Fruit fly (Drosophila melanogaster) whole organism, embryonic: ENCODE data around the gene CG7065.

Experiments
- Aef1 ChIP-seq: fragments of 200-800 bp; sonication (Bioruptor generic); IDR thresholded peaks from 3 replicates; pipeline ENCODE4 v1.3.6; 2022; ENCODE audit warnings: missing biosample characterization, missing genetic modification characterization
- Bgb ChIP-seq: fragments of 200-800 bp; sonication (Bioruptor generic); IDR thresholded peaks from 2 replicates; pipeline ENCODE4 v1.3.6; 2022; ENCODE audit warnings: missing biosample characterization, missing genetic modification characterization; ENCODE audit not compliant: partially characterized antibody
- CG11247 ChIP-seq: fragments of 200-800 bp; sonication (Bioruptor generic); IDR thresholded peaks from 2 replicates; pipeline ENCODE4 v1.3.6; 2022; ENCODE audit warnings: missing biosample characterization, missing genetic modification characterization
- CG14710 ChIP-seq: fragments of 200-800 bp; sonication (Bioruptor generic); optimal IDR thresholded peaks from 3 replicates; lab custom pipeline; 2019; ENCODE audit warnings: missing biosample characterization, mild to moderate bottlenecking, missing genetic modification characterization, moderate library complexity
- CG1647 ChIP-seq: fragments of 200-800 bp; sonication (Bioruptor generic); optimal IDR thresholded peaks from 3 replicates; lab custom pipeline; 2016; ENCODE audit warnings: missing biosample characterization, missing genetic modification characterization
- CG16813 ChIP-seq: fragments of 200-800 bp; sonication (Bioruptor generic); IDR thresholded peaks from 3 replicates; pipeline ENCODE4 v1.3.6; 2022; ENCODE audit warnings: missing biosample characterization, missing genetic modification characterization; ENCODE audit not compliant: partially characterized antibody
- CG16863 ChIP-seq: fragments of 200-800 bp; sonication (Bioruptor generic); optimal IDR thresholded peaks from 3 replicates; lab custom pipeline; 2016; ENCODE audit warnings: missing biosample characterization, missing genetic modification characterization
- CG17186 ChIP-seq: fragments of 200-800 bp; sonication (Bioruptor generic); optimal IDR thresholded peaks from 3 replicates; lab custom pipeline; 2017; ENCODE audit warnings: missing biosample characterization, missing genetic modification reagents, missing genetic modification characterization
- CG2889 ChIP-seq: fragments of 200-800 bp; sonication (Bioruptor generic); IDR thresholded peaks from 3 replicates; pipeline ENCODE4 v1.3.6; 2022; ENCODE audit warnings: missing biosample characterization, missing genetic modification characterization
- CG32767 ChIP-seq: fragments of 200-800 bp; sonication (Bioruptor generic); IDR thresholded peaks from 2 replicates; pipeline ENCODE4 v1.3.6; 2022; ENCODE audit warnings: missing biosample characterization, missing genetic modification characterization
- CG33557 ChIP-seq: fragments of 200-800 bp; sonication (Bioruptor generic); optimal IDR thresholded peaks from 2 replicates; lab custom pipeline; 2019; ENCODE audit warnings: missing biosample characterization, mild to moderate bottlenecking, missing genetic modification characterization, moderate library complexity
- CG4328 ChIP-seq: fragments of 200-800 bp; sonication (Bioruptor generic); optimal IDR thresholded peaks from 3 replicates; lab custom pipeline; 2017; ENCODE audit warnings: missing biosample characterization, missing genetic modification reagents, missing genetic modification characterization
- CG5245 ChIP-seq: fragments of 200-800 bp; sonication (Bioruptor generic); optimal IDR thresholded peaks from 3 replicates; lab custom pipeline; 2016; ENCODE audit warnings: missing biosample characterization, missing genetic modification characterization
- CG6175 ChIP-seq: fragments of 200-800 bp; sonication (Bioruptor generic); IDR thresholded peaks from 3 replicates; pipeline ENCODE4 v1.3.6; 2022; ENCODE audit warnings: missing biosample characterization, missing genetic modification characterization
- CG6272 ChIP-seq: fragments of 200-800 bp; sonication (Bioruptor generic); IDR thresholded peaks from 2 replicates; pipeline ENCODE4 v1.3.6; 2022; ENCODE audit warnings: missing biosample characterization, missing genetic modification characterization
- CG7357 ChIP-seq: fragments of 200-800 bp; sonication (Bioruptor generic); IDR thresholded peaks from 3 replicates; pipeline ENCODE4 v1.3.6; 2022; ENCODE audit warnings: missing biosample characterization, missing genetic modification characterization
- CG7786 ChIP-seq: fragments of 200-800 bp; sonication (Bioruptor generic); optimal IDR thresholded peaks from 2 replicates; lab custom pipeline; 2016; ENCODE audit warnings: missing biosample characterization, missing genetic modification characterization
- CG8359 ChIP-seq: fragments of 200-800 bp; sonication (Bioruptor generic); optimal IDR thresholded peaks from 2 replicates; lab custom pipeline; 2017; ENCODE audit warnings: missing biosample characterization, mild to moderate bottlenecking, missing genetic modification characterization, borderline replicate concordance
- CG9215 ChIP-seq: fragments of 200-800 bp; sonication (Bioruptor generic); IDR thresholded peaks from 2 replicates; pipeline ENCODE4 v1.3.6; 2022; ENCODE audit warnings: missing biosample characterization, missing genetic modification characterization
- CG9727 ChIP-seq: fragments of 200-800 bp; sonication (Bioruptor generic); optimal IDR thresholded peaks from 3 replicates; lab custom pipeline; 2017; ENCODE audit warnings: missing biosample characterization, mild to moderate bottlenecking, missing genetic modification characterization
- Camta ChIP-seq: fragments of 200-800 bp; sonication (Bioruptor generic); optimal IDR thresholded peaks from 2 replicates; lab custom pipeline; 2016; ENCODE audit warnings: missing biosample characterization, missing genetic modification characterization
- Chrac-16 ChIP-seq: fragments of 200-800 bp; sonication (Bioruptor generic); optimal IDR thresholded peaks from 3 replicates; lab custom pipeline; 2016; ENCODE audit warnings: missing biosample characterization, missing genetic modification characterization
- CoRest ChIP-seq: fragments of 200-800 bp; sonication (Bioruptor generic); optimal IDR thresholded peaks from 3 replicates; lab custom pipeline; 2018; ENCODE audit warnings: missing biosample characterization, mild to moderate bottlenecking, missing genetic modification characterization, moderate library complexity
- Dip2 ChIP-seq: fragments of 200-800 bp; sonication (Bioruptor generic); IDR thresholded peaks from 2 replicates; pipeline ENCODE4 v1.3.6; 2022; ENCODE audit warnings: missing biosample characterization, missing genetic modification characterization
- Drgx ChIP-seq: fragments of 200-800 bp; sonication (Bioruptor generic); IDR thresholded peaks from 2 replicates; pipeline ENCODE4 v1.3.6; 2022; ENCODE audit warnings: missing biosample characterization, missing genetic modification characterization
- Hr39 ChIP-seq: fragments of >200 bp; optimal IDR thresholded peaks from 2 replicates; lab custom pipeline; 2017
- Lhr ChIP-seq: fragments of 200-800 bp; sonication (Bioruptor generic); optimal IDR thresholded peaks from 3 replicates; lab custom pipeline; 2017; ENCODE audit warnings: mild to moderate bottlenecking, missing biosample characterization, missing genetic modification reagents, missing genetic modification characterization
- MESR4 ChIP-seq: fragments of 200-800 bp; sonication (Bioruptor generic); optimal IDR thresholded peaks from 2 replicates; lab custom pipeline; 2018; ENCODE audit warnings: missing biosample characterization, mild to moderate bottlenecking, missing genetic modification characterization, moderate library complexity
- NC2α ChIP-seq: fragments of 200-800 bp; sonication (Bioruptor generic); optimal IDR thresholded peaks from 2 replicates; lab custom pipeline; 2016; ENCODE audit warnings: missing biosample characterization, missing genetic modification characterization
- NfI ChIP-seq: fragments of 200-800 bp; sonication (Bioruptor generic); optimal IDR thresholded peaks from 3 replicates; lab custom pipeline; 2018; ENCODE audit warnings: missing biosample characterization, mild to moderate bottlenecking, missing genetic modification characterization, moderate library complexity
- Optix ChIP-seq: fragments of 200-800 bp; sonication (Bioruptor generic); IDR thresholded peaks from 3 replicates; pipeline ENCODE4 v1.3.6; 2022; ENCODE audit warnings: missing biosample characterization, missing genetic modification characterization
- Poxn ChIP-seq: fragments of 200-800 bp; sonication (Bioruptor generic); IDR thresholded peaks from 2 replicates; pipeline ENCODE4 v1.3.6; 2022; ENCODE audit warnings: missing biosample characterization, missing genetic modification characterization
- Sin3A ChIP-seq: fragments of >200 bp; optimal IDR thresholded peaks from 2 replicates; lab custom pipeline; 2018
- ab ChIP-seq: fragments of 200-800 bp; sonication (Bioruptor generic); optimal IDR thresholded peaks from 2 replicates; lab custom pipeline; 2016; ENCODE audit warnings: missing biosample characterization, missing genetic modification characterization
- abd-A ChIP-seq: fragments of 200-800 bp; sonication (Bioruptor generic); optimal IDR thresholded peaks from 3 replicates; lab custom pipeline; 2019; ENCODE audit warnings: missing biosample characterization, mild to moderate bottlenecking, missing genetic modification characterization, moderate library complexity
- aop ChIP-seq: fragments of 200-800 bp; sonication (Bioruptor generic); IDR thresholded peaks from 2 replicates; pipeline ENCODE4 v1.3.6; 2022; ENCODE audit warnings: missing biosample characterization, missing genetic modification characterization
- ash1 ChIP-seq: fragments of 200-800 bp; sonication (Bioruptor generic); optimal IDR thresholded peaks from 2 replicates; lab custom pipeline; 2018; ENCODE audit warnings: missing biosample characterization, mild to moderate bottlenecking, missing genetic modification characterization
- bsh ChIP-seq, 2 experiments: fragments of 200-800 bp; sonication (Bioruptor generic); optimal IDR thresholded peaks; 2 replicates each; lab custom pipeline; 2017 to 2018; ENCODE audit warnings: mild to moderate bottlenecking in 2 of 2, missing biosample characterization in 2 of 2, missing genetic modification characterization in 2 of 2, moderate library complexity in 1 of 2
- fd96Cb ChIP-seq: fragments of 200-800 bp; sonication (Bioruptor generic); optimal IDR thresholded peaks from 2 replicates; lab custom pipeline; 2018; ENCODE audit warnings: missing biosample characterization, mild to moderate bottlenecking, missing genetic modification characterization, moderate library complexity
- h ChIP-seq: fragments of >200 bp; optimal IDR thresholded peaks from 2 replicates; lab custom pipeline; 2017
- insv ChIP-seq, 2 experiments: fragments of 200-800 bp; sonication (Bioruptor generic); optimal IDR thresholded peaks; 3 replicates each; lab custom pipeline; 2016 to 2018; ENCODE audit warnings: missing biosample characterization in 2 of 2, missing genetic modification characterization in 2 of 2
- kah ChIP-seq: fragments of 200-800 bp; sonication (Bioruptor generic); optimal IDR thresholded peaks from 2 replicates; lab custom pipeline; 2018; ENCODE audit warnings: missing biosample characterization, mild to moderate bottlenecking, missing genetic modification characterization
- lab ChIP-seq: fragments of 200-800 bp; sonication (Bioruptor generic); optimal IDR thresholded peaks from 3 replicates; lab custom pipeline; 2017; ENCODE audit warnings: missing biosample characterization, missing genetic modification characterization, mild to moderate bottlenecking, moderate library complexity, missing genetic modification reagents
- mirr ChIP-seq: fragments of 200-800 bp; sonication (Bioruptor generic); optimal IDR thresholded peaks from 3 replicates; lab custom pipeline; 2018; ENCODE audit warnings: missing biosample characterization, mild to moderate bottlenecking, missing genetic modification characterization
- nom ChIP-seq: fragments of 200-800 bp; sonication (Bioruptor generic); optimal IDR thresholded peaks from 2 replicates; lab custom pipeline; 2017; ENCODE audit warnings: missing biosample characterization, missing genetic modification characterization, mild to moderate bottlenecking, moderate library complexity, missing genetic modification reagents
- phol ChIP-seq: fragments of 200-800 bp; sonication (Bioruptor generic); optimal IDR thresholded peaks from 3 replicates; lab custom pipeline; 2018; ENCODE audit warnings: missing biosample characterization, mild to moderate bottlenecking, missing genetic modification characterization, moderate library complexity
- sima ChIP-seq: fragments of 200-800 bp; sonication (Bioruptor generic); optimal IDR thresholded peaks from 2 replicates; lab custom pipeline; 2016; ENCODE audit warnings: missing biosample characterization, missing genetic modification characterization
- slou ChIP-seq: fragments of 200-800 bp; sonication (Bioruptor generic); optimal IDR thresholded peaks from 3 replicates; lab custom pipeline; 2016; ENCODE audit warnings: missing biosample characterization, missing genetic modification characterization
- slp2 ChIP-seq: fragments of 200-800 bp; sonication (Bioruptor generic); optimal IDR thresholded peaks from 2 replicates; lab custom pipeline; 2016; ENCODE audit warnings: missing biosample characterization, missing genetic modification characterization
- tll ChIP-seq, 2 experiments: fragments of 200-800 bp in 1 of 2; fragments of >200 bp in 1 of 2; sonication (Bioruptor generic) in 1 of 2; optimal IDR thresholded peaks; 2 replicates each; lab custom pipeline; 2017 to 2019; ENCODE audit warnings: missing biosample characterization in 2 of 2, missing genetic modification characterization in 2 of 2, mild to moderate bottlenecking in 1 of 2, moderate library complexity in 1 of 2
- trem ChIP-seq: fragments of 200-800 bp; optimal IDR thresholded peaks from 3 replicates; lab custom pipeline; 2019; ENCODE audit warnings: missing biosample characterization, mild to moderate bottlenecking, missing genetic modification characterization, moderate library complexity

CG7065 gene

DNA sequence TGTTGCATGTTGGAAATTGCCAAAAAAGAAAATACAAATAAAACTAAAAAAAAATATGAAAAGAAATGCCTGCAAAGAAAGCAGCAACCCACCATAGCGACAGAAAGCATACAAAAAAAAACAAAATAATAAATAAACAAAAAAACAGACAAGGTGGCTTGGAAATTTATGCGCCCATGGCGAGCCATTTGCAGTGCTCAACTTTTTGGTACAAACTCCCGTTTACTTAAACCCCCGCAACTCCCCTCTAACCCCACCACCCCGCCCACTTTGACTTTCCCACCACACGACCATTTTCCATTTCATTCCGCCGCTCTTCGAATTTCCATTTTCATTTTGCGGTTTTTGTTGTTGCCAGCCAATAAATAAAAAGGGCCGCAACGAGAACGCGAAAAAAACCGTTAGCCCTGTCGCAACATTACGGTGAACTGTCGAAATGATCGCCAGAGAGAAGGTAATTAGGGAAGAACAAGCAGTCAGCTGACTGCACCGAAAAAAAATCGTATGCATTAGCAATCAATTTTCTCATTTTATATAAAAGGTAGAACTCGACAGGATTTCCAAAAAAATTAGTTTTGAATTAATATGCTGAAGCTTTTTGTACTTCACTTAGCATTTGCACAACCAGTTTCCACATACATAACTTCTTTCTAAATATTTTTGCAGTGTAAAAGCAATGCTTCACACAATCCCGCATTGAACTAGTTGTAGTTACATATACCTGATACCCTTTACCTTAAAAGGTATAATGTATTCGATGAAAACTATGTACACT is 5.3 kb upstream of the CG7065 start (continued):
- TF ChIP-seq CoRest (tag; lab: Kevin White, UChicago) (peak; percentile 60), CG1647 (GFP tag; lab: Kevin White, UChicago) (no peak), slp2 (GFP tag; lab: Kevin White, UChicago) (peak; percentile 36), phol (tag; lab: Kevin White, UChicago) (peak; percentile 58), CG9215 (GFP tag; lab: Robert Waterston, UW) (no peak), CG14710 (tag; lab: Kevin White, UChicago) (peak; percentile 39), Dip2 (no peak), sima (GFP tag; lab: Kevin White, UChicago) (no peak), tll (GFP tag; optimal IDR thresholded peaks at IDR 0.05; lab: Kevin White, UChicago) (no peak), nom (GFP tag; lab: Kevin White, UChicago) (no peak), aop (GFP tag; lab: Robert Waterston, UW) (no peak), CG7786 (GFP tag; lab: Kevin White, UChicago) (peak; percentile 51), CG16813 (GFP tag; lab: Robert Waterston, UW) (no peak), ash1 (GFP tag; lab: Kevin White, UChicago) (no peak), ab (no peak), CG32767 (GFP tag; lab: Robert Waterston, UW) (0 out of 2 replicates have a peak, but pooled peaks have one; percentile 36), MESR4 (GFP tag; lab: Kevin White, UChicago) (no peak), Bgb (GFP tag; lab: Robert Waterston, UW) (no peak), CG6175 (no peak), CG2889 (GFP tag; lab: Robert Waterston, UW) (no peak), CG16863 (GFP tag; lab: Kevin White, UChicago) (peak; percentile 43), Chrac-16 (GFP tag; lab: Kevin White, UChicago) (peak; percentile 22), Drgx (peak; percentile 6; the same call in 1 of the 2 replicates), CG33557 (no peak), h (lab: Kevin White, UChicago) (no peak), trem (no peak), CG8359 (GFP tag; lab: Kevin White, UChicago) (no peak), CG11247 (GFP tag; lab: Robert Waterston, UW) (no peak), slou (GFP tag; lab: Kevin White, UChicago) (no peak), Camta (peak; percentile 41), NfI (GFP tag; lab: Kevin White, UChicago) (peak; percentile 33), fd96Cb (tag; lab: Kevin White, UChicago) (peak; percentile 35), CG6272 (GFP tag; lab: Robert Waterston, UW) (no peak)
- TF ChIP-seq, all 482 proteins: peak for 204

DNA sequence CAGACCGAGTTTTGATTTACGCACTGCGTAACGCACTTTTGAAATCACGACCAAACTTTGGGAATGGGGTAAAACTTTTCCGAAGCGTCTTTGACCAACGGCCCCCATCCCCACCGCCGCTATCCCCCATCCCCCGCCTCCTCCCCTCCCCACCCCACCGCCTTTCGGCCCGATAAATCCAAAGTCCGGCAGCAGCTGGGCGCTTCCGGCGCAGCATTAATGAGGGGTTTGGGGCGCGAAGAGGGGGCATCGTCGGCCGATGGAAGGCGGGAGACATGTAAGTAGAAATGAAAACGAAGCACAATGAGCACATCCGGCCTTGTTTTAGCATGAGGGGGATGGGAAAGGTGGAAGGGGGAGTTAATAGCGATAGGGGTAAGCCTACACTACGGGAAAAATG is 3.2 kb upstream of the CG7065 start:
- TF ChIP-seq Optix: 0 out of 3 replicates have a peak, but pooled peaks have one; percentile 23
- no peak for TF ChIP-seq insv (GFP tag; optimal IDR thresholded peaks at IDR 0.05; lab: Kevin White, UChicago)
- TF ChIP-seq Sin3A (lab: Kevin White, UChicago): no peak
- peak; percentile 30 for TF ChIP-seq lab
- TF ChIP-seq Lhr (GFP tag; lab: Kevin White, UChicago): no peak
- TF ChIP-seq Aef1: no peak
- no peak for TF ChIP-seq NC2α (GFP tag; lab: Kevin White, UChicago)
- TF ChIP-seq Hr39: no peak
- TF ChIP-seq slp2 (GFP tag; lab: Kevin White, UChicago): no peak
- TF ChIP-seq Poxn (GFP tag; lab: Robert Waterston, UW): no peak
- TF ChIP-seq bsh (GFP tag; optimal IDR thresholded peaks at IDR 0.05; lab: Kevin White, UChicago): peak in 1 of 2 experiments; percentile 59
- TF ChIP-seq mirr (GFP tag; lab: Kevin White, UChicago): peak; percentile 41
- no peak for TF ChIP-seq CG17186 (GFP tag; lab: Kevin White, UChicago)
- TF ChIP-seq CG5245 (GFP tag; lab: Kevin White, UChicago): no peak
- peak; percentile 27 for TF ChIP-seq abd-A (tag; lab: Kevin White, UChicago)
- no peak for TF ChIP-seq CG7357 (GFP tag; lab: Robert Waterston, UW)
- peak; percentile 23 for TF ChIP-seq kah
- TF ChIP-seq CG9727: no peak
- no peak for TF ChIP-seq CG4328 (GFP tag; lab: Kevin White, UChicago)
